Fruit fly (Drosophila melanogaster) ovary, adult (tissue): ENCODE results near the gene Spg7.
A peak's percentile ranks its signal among the peaks of the same experiment; 100 is the strongest.

Experiments
- CG17801 ChIP-seq: fragments of 200-800 bp; optimal IDR thresholded peaks from 2 replicates; lab custom pipeline; 2019; ENCODE audit warnings: missing biosample characterization, mild to moderate bottlenecking, missing genetic modification characterization, moderate library complexity; ENCODE audit not compliant: partially characterized antibody

Spg7 gene

DNA sequence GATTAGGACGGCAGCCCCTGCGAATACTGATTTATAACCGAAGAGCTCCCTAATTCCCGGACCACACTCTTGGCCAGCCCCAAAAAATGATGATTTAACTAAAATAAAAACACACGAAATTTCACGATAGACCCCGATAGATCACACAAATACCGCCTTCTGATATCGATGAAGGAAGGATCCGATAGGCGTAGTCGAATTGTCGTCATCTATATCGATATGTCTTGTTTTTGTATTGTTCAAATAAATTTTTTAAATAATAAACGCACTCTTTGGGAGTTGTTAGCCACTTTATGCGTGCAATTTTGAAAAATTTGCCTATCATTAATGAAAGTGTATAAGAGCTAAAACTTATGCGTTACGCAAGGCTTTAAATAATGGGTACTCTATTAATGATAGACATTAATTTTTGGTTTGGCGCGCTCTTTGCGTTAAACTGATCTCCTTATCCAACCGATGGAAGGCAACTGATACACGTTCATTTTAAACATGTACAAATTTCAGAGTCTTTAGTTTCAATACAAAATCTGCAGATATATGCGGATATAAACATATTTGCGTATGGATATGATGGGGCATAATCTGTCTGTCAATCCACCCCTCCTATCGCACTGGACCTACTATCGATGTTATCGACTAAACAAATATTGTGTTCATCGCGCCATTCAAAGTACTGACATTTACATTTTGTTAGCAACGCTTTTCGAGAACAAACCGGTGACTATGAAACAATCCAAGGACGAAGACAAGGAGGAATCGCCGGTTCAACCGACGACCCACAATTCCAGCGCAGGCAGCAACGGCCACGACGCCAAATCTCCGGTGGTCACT, at the start of gene Spg7, which contains the start of gene Lint-O:
TSS of gene Spg7 (minus strand) at position 148 of the 831 bp plus-strand sequence.
TSS of gene Lint-O (plus strand) at position 638 of the 831 bp plus-strand sequence.
- TF ChIP-seq CG17801 (GFP tag; lab: Kevin White, UChicago): no peak

DNA sequence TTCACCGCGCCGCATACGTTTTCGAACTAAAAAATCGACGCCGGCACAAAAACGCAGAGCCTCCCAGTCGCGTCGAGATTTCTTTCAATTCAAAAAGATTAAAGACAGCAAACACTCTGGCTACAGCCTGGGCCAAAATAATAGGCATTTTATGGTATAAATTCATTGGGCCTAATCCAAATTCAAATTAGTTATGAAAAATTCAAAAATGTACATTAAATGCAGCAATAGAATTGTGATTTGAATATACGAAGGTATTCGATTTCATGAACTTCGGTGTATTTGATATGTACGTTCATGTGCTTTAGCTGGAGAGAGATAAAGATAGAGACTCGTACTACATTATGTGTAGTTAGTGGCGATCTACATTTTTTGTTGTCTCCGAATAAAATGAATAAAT, 46.0 kb upstream of the Spg7 start, which contains the start of gene Syx4:
TSS of gene Syx4 (minus strand) at position 35 of the 400 bp plus-strand sequence.
- TF ChIP-seq CG17801 (GFP tag; lab: Kevin White, UChicago): peak; percentile 73

DNA sequence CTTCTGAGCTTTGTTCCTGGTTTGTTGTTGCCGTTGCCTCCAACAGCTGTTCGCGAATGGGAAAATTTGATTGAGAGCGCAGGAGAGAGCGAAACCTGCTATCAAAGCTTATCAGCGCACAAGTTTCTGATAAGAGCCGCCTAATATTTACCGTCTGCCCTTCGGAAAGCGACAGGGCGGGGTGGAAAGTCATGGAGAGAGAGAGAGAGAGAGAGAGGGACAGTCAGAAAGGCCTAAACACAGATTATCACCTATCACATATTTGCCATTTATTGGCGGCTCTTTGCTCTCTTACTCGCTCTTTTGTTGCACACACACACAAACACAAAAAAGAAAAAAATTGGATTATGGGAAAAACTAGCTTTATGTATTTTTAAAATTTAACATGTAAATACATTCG, 45.6 kb upstream of the Spg7 start:
- TF ChIP-seq CG17801 (GFP tag; lab: Kevin White, UChicago): no peak

DNA sequence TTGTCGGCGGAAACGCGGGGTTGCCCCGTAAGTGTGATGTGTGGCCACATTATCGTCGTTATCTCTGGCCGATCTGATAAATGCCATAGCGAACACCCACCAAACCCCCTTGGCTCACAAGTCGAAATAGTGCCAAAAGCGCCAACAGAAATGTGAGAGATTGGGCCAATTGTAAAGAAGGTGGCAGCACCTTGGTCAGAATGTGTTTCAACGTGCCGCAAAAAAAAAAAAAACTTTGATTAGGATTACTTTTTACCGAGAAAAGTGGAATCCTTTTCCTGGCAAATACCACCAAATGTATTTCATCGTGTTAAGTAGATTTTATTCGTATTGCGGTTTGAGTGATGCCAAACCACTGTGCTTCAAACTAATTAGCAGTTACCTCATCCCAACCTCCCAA, 45.0 kb upstream of the Spg7 start:
- TF ChIP-seq CG17801 (GFP tag; lab: Kevin White, UChicago): peak; percentile 24

DNA sequence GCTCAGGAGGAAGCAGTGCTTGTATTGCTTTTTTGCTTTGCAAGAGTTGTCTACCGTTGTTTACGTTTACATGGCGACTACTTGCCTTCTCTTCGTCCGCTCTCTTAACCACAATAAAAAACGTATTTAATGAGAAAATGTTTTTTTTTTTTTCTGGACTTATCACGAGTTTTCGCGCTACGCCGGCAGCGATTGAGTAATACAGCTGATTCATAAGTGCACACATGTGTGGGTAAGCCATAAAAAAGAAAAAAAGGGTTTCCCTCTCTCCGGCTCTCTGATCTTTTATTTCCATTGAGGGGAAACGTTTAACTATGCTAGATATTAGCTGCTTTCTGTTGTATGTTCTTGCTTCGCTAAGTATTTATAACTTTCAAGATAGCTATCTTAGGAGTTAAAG, 44.1 kb upstream of the Spg7 start:
- peak; percentile 86 for TF ChIP-seq CG17801 (GFP tag; lab: Kevin White, UChicago)

DNA sequence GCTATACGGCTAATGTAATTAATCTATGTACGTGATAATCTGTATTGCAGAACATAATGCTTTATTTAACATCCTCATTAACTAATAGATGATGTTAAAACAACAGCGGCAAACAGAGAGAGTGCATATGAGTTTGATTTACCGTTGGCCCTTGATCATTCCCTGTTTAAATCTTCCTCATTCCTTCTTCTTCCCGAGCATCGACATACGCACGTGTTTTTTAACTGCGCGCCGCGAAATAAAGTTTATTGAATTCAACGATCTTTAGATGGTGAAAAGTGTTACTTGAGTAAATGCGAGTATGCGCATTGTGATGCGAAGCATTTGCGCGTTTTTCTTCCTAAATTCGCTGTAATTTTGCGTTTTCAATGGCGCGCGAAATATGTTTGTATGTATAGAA, 42.1 kb upstream of the Spg7 start, which contains the start of gene kirre:
TSS of gene kirre (plus strand) at position 301 of the 400 bp plus-strand sequence.
- TF ChIP-seq CG17801 (GFP tag; lab: Kevin White, UChicago): no peak

DNA sequence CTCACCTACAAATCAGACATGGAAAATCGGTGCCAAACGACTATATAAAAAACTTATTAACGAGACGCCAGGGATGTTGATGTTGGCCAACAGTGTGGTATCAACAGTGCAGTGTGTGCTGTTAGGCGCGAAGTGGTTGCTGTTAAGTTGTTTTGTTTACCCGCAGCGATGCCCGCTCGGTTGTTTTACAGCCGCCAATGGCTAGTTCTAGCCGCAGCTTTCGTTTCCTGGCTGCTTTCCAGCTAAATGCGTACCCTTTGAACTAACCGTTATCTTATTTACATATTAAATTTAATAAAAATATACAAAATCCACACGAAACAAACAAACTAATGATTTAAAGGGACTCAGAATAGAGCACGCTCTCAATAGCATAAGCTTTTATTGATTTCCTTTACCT, 40.7 kb upstream of the Spg7 start, which contains the start of gene crm:
TSS of gene crm (minus strand) at position 111 of the 400 bp plus-strand sequence.
- no peak for TF ChIP-seq CG17801 (GFP tag; lab: Kevin White, UChicago)

DNA sequence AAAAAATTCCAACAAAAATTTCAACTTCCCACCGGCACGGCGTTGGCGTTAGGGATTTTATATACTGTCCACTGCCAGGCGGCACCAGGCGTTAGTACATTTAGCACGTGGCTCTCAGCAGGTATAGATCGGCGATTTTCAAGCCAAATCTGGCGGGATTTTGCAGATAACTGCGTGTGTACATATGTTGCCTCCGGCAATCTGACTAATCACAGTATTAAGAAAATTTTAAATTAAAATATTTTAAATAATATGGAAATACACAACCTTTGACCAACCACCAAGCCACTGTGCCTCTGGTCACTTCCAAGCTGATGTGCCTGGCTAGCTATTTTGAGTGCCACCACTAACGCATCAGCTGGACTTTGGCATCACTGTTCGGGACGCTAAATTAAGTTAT, 34.1 kb upstream of the Spg7 start, which contains the start of the genes ttm50 and CG2712:
TSS of gene ttm50 (minus strand) at position 64 of the 400 bp plus-strand sequence.
TSS of gene CG2712 (plus strand) at position 343 of the 400 bp plus-strand sequence.
- peak; percentile 60 for TF ChIP-seq CG17801 (GFP tag; lab: Kevin White, UChicago)

DNA sequence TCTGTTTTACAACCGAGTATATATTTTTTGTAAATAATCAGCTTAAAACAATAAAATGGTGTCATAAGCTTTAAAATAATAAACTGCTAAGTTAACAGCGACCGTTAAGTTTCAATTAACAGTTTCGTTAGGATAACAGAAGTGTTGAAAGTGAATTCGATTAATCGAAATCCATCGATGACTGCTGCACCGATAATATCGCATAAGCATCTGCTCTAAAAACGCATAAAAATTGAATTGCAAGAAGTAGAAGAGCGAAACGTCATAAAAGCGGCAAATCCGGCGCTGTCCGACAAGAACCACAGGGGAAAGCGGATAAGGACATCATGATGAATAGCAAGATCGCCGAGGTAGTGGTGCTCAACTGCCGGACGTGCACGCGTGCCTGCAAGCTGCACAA, 29.5 kb upstream of the Spg7 start, which contains the start of gene dwg:
TSS of gene dwg (plus strand) at position 193 of the 400 bp plus-strand sequence.
- TF ChIP-seq CG17801 (GFP tag; lab: Kevin White, UChicago): peak; percentile 26

DNA sequence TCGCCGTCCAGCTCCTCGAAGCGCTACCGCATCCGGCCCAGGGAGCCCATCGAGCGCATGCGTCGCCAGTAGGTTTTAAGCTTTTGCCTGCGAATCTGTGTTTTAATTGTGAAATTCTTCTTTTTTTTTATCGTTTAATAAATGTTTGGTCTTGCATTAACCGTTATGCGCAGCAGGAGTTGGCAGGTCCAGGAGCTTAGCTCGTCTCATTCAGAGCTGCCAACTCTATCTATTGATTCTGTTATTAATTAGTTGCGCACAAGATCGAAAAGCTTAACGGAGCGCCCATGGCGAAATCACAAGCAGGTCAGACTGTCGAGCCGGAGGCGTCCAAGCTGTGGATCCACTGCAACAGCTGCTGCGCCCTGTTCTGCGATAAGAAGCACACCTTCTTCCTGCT, 28.4 kb upstream of the Spg7 start, which contains the start of gene vilya:
TSS of gene vilya (plus strand) at position 259 of the 400 bp plus-strand sequence.
- TF ChIP-seq CG17801 (GFP tag; lab: Kevin White, UChicago): no peak

DNA sequence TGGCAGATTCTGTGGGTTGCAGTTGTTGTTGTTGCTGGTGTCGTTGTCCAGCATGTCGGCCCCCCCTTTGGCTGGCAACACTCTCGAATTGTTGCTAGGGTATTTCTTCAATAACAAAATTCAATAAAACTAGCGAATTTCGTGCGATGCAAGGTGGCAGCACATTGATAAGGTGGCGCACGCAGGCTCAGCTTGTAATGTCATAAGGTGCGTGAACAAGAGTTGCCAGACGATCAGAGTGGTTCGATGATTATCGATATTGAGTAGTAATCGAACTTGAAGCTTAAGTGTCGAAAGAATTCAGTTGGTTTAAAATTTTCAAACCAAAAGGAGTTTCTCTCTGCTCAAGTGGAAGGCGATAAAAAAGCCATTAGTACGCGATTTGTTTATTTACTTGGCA, 22.1 kb upstream of the Spg7 start, which contains the start of gene CG2701:
TSS of gene CG2701 (minus strand) at position 206 of the 400 bp plus-strand sequence.
- peak; percentile 38 for TF ChIP-seq CG17801 (GFP tag; lab: Kevin White, UChicago)

DNA sequence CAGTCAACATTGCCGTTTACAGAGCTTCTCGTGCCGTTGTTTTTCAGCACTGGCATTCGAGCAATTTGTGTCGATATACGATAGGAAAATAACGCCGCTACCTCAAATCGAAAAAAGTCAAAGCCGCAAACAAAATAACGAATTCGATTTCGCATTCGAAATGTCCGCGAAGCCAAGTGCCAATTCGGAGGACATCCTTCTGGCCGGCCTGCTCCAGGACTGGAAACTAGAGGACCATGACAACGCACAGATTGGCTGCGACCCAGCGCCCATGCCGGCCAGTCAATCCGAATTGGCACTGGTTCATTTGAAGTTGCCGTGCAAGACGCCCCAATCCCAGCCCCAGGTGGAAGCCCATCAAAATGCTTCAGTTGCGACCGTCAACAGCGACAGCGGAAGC, 16.7 kb upstream of the Spg7 start:
- peak; percentile 65 for TF ChIP-seq CG17801 (GFP tag; lab: Kevin White, UChicago)

DNA sequence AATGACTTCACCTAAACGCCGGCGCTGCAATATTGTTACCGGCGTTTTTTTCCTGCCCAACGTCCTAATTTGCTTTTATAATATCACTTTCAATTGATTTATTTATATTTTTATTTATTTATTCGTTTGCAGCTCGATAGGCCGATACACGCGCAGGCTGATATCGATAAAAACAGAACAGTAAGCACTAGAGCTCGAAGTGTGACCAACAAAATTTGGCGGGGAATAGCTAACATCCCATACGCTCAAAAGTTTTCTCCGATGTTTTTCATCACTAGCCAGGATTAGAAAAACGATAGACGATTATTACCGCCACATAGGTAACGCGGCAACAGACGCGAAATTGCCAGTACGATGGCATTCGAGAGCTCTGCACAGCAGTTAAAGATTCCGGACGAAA, 15.8 kb upstream of the Spg7 start, which contains the start of the genes CG2685 and CG2694:
TSS of gene CG2685 (minus strand) at position 185 of the 400 bp plus-strand sequence.
TSS of gene CG2694 (plus strand) at position 304 of the 400 bp plus-strand sequence.
- TF ChIP-seq CG17801 (GFP tag; lab: Kevin White, UChicago): peak; percentile 29

DNA sequence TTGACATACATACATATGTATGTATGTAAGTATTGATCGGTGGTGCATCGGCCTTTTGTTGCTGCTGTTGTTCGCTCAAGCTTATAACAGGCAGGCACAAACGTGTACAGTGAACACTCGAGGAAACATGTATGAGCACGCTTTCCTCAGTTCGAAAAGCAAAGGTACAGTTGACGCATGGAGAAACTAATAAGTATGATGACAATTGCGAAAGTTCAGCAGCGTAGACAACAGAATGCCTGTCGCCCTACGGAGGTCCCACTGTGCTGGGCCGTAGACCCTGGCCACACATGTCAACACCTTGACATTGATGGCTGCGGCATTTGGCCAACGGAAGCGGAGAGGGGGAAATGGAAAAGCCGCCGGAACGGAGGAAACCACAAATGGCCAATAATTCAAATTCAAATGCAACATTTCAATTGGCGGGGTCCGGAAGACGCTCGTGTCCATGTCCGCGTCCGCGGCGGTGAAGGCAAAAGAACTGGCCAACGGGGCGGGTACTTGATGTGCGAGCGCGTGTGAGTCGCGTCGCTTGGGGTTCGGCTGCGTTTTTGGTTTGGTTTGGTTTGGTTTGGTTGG, 10.2 kb upstream of the Spg7 start, which contains the start of gene CG2681:
TSS of gene CG2681 (plus strand) at position 529 of the 579 bp plus-strand sequence.
- TF ChIP-seq CG17801 (GFP tag; lab: Kevin White, UChicago): no peak
